Fruit fly (Drosophila melanogaster) whole organism, embryonic: ENCODE measurements around the gene CG12177.

ENCODE experiments used
- Abd-B ChIP-seq: fragments of 200-800 bp; sonication (Bioruptor generic); optimal IDR thresholded peaks from 2 replicates; lab custom pipeline; 2018; ENCODE audit warnings: missing biosample characterization, mild to moderate bottlenecking, missing genetic modification characterization, moderate library complexity
- Atf-2 ChIP-seq: fragments of 200-800 bp; sonication (Bioruptor generic); optimal IDR thresholded peaks from 2 replicates; lab custom pipeline; 2016; ENCODE audit warnings: missing biosample characterization, missing genetic modification characterization
- Atf6 ChIP-seq: fragments of 200-800 bp; sonication (Bioruptor generic); IDR thresholded peaks from 2 replicates; pipeline ENCODE4 v1.3.6; 2022; ENCODE audit warnings: missing biosample characterization, missing genetic modification characterization
- CG11085 ChIP-seq: fragments of 200-800 bp; sonication (Bioruptor generic); IDR thresholded peaks from 2 replicates; pipeline ENCODE4 v1.3.6; 2022; ENCODE audit warnings: missing biosample characterization, missing genetic modification characterization
- CG11398 ChIP-seq: fragments of 200-800 bp; sonication (Bioruptor generic); optimal IDR thresholded peaks from 2 replicates; lab custom pipeline; 2016; ENCODE audit warnings: missing biosample characterization, missing genetic modification characterization
- CG1529 ChIP-seq: fragments of 200-800 bp; sonication (Bioruptor generic); optimal IDR thresholded peaks from 3 replicates; lab custom pipeline; 2018; ENCODE audit warnings: missing biosample characterization, missing genetic modification characterization
- CG17361 ChIP-seq: fragments of 200-800 bp; sonication (Bioruptor generic); IDR thresholded peaks from 3 replicates; pipeline ENCODE4 v1.3.6; 2022; ENCODE audit warnings: missing biosample characterization, missing genetic modification characterization
- CG17829 ChIP-seq: fragments of 200-800 bp; optimal IDR thresholded peaks from 2 replicates; lab custom pipeline; 2019; ENCODE audit warnings: missing biosample characterization, mild to moderate bottlenecking, missing genetic modification characterization, moderate library complexity
- CG18619 ChIP-seq: fragments of 200-800 bp; sonication (Bioruptor generic); optimal IDR thresholded peaks from 3 replicates; lab custom pipeline; 2017; ENCODE audit warnings: missing biosample characterization, mild to moderate bottlenecking, missing genetic modification characterization
- CG34224 ChIP-seq: fragments of 200-800 bp; sonication (Bioruptor generic); IDR thresholded peaks from 3 replicates; pipeline ENCODE4 v1.3.6; 2022; ENCODE audit warnings: missing biosample characterization, missing genetic modification characterization; ENCODE audit not compliant: partially characterized antibody
- CG3995 ChIP-seq: fragments of 200-800 bp; sonication (Bioruptor generic); optimal IDR thresholded peaks from 3 replicates; lab custom pipeline; 2016; ENCODE audit warnings: missing biosample characterization, missing genetic modification characterization
- CG42726 ChIP-seq: fragments of 200-800 bp; sonication (Bioruptor generic); IDR thresholded peaks from 2 replicates; pipeline ENCODE4 v1.3.6; 2022; ENCODE audit warnings: missing biosample characterization, missing genetic modification characterization; ENCODE audit not compliant: partially characterized antibody
- CG4360 ChIP-seq: fragments of 200-800 bp; sonication (Bioruptor generic); IDR thresholded peaks from 2 replicates; pipeline ENCODE4 v1.3.6; 2022; ENCODE audit warnings: missing biosample characterization, missing genetic modification characterization
- CG6254 ChIP-seq: fragments of 200-800 bp; sonication (Bioruptor generic); optimal IDR thresholded peaks from 3 replicates; lab custom pipeline; 2017; ENCODE audit warnings: mild to moderate bottlenecking, missing biosample characterization, missing genetic modification reagents, missing genetic modification characterization
- CG7556 ChIP-seq: fragments of 200-800 bp; sonication (Bioruptor generic); optimal IDR thresholded peaks from 2 replicates; lab custom pipeline; 2017; ENCODE audit warnings: missing biosample characterization, mild to moderate bottlenecking, missing genetic modification characterization
- CG7786 ChIP-seq: fragments of 200-800 bp; sonication (Bioruptor generic); optimal IDR thresholded peaks from 2 replicates; lab custom pipeline; 2016; ENCODE audit warnings: missing biosample characterization, missing genetic modification characterization
- CG7928 ChIP-seq: fragments of 200-800 bp; sonication (Bioruptor generic); optimal IDR thresholded peaks from 2 replicates; lab custom pipeline; 2017; ENCODE audit warnings: missing biosample characterization, mild to moderate bottlenecking, missing genetic modification characterization
- CG8281 ChIP-seq: fragments of 200-800 bp; sonication (Bioruptor generic); optimal IDR thresholded peaks from 2 replicates; lab custom pipeline; 2018; ENCODE audit warnings: missing biosample characterization, mild to moderate bottlenecking, missing genetic modification characterization, moderate library complexity
- CG8359 ChIP-seq: fragments of 200-800 bp; sonication (Bioruptor generic); optimal IDR thresholded peaks from 2 replicates; lab custom pipeline; 2017; ENCODE audit warnings: missing biosample characterization, mild to moderate bottlenecking, missing genetic modification characterization, borderline replicate concordance
- CG8388 ChIP-seq: fragments of 200-800 bp; sonication (Bioruptor generic); optimal IDR thresholded peaks from 2 replicates; lab custom pipeline; 2019; ENCODE audit warnings: missing biosample characterization, mild to moderate bottlenecking, missing genetic modification characterization, moderate library complexity
- CTCF ChIP-seq: fragments of 200-800 bp; sonication (Bioruptor generic); optimal IDR thresholded peaks from 2 replicates; lab custom pipeline; 2017; ENCODE audit warnings: missing biosample characterization, mild to moderate bottlenecking, missing genetic modification characterization, moderate library complexity
- D ChIP-seq, 2 experiments: fragments of 200-800 bp in 1 of 2; fragments of >200 bp in 1 of 2; sonication (Bioruptor generic) in 1 of 2; optimal IDR thresholded peaks; 2 replicates in 1 of 2; 3 replicates in 1 of 2; lab custom pipeline; 2017; ENCODE audit warnings: mild to moderate bottlenecking in 1 of 2, missing biosample characterization in 1 of 2, missing genetic modification characterization in 1 of 2, missing genetic modification reagents in 1 of 2
- D19B ChIP-seq: fragments of 200-800 bp; sonication (Bioruptor generic); optimal IDR thresholded peaks from 2 replicates; lab custom pipeline; 2017; ENCODE audit warnings: missing biosample characterization, mild to moderate bottlenecking, missing genetic modification characterization
- E2f2 ChIP-seq: fragments of 200-800 bp; sonication (Bioruptor generic); IDR thresholded peaks from 2 replicates; pipeline ENCODE4 v1.3.6; 2022; ENCODE audit warnings: missing biosample characterization, missing genetic modification characterization
- Gsc ChIP-seq: fragments of 200-800 bp; sonication (Bioruptor generic); IDR thresholded peaks from 2 replicates; pipeline ENCODE4 v1.3.6; 2022; ENCODE audit warnings: missing biosample characterization, missing genetic modification characterization
- NK7.1 ChIP-seq: fragments of 200-800 bp; sonication (Bioruptor generic); optimal IDR thresholded peaks from 3 replicates; lab custom pipeline; 2016; ENCODE audit warnings: missing biosample characterization, missing genetic modification characterization
- NfI ChIP-seq: fragments of 200-800 bp; sonication (Bioruptor generic); optimal IDR thresholded peaks from 3 replicates; lab custom pipeline; 2018; ENCODE audit warnings: missing biosample characterization, mild to moderate bottlenecking, missing genetic modification characterization, moderate library complexity
- Six4 ChIP-seq: fragments of 200-800 bp; sonication (Bioruptor generic); optimal IDR thresholded peaks from 2 replicates; lab custom pipeline; 2016; ENCODE audit warnings: missing biosample characterization, missing genetic modification characterization
- Sox102F ChIP-seq: fragments of 200-800 bp; sonication (Bioruptor generic); optimal IDR thresholded peaks from 2 replicates; lab custom pipeline; 2018; ENCODE audit warnings: missing biosample characterization, mild to moderate bottlenecking, missing genetic modification characterization, moderate library complexity
- Stat92E ChIP-seq, 3 experiments: fragments of >200 bp in 2 of 3; fragments of 200-800 bp in 1 of 3; sonication (Bioruptor generic) in 1 of 3; optimal IDR thresholded peaks; 2 replicates each; lab custom pipeline; 2017 to 2019; ENCODE audit warnings: missing biosample characterization in 3 of 3, missing genetic modification characterization in 3 of 3, mild to moderate bottlenecking in 1 of 3, moderate library complexity in 1 of 3
- aop ChIP-seq: fragments of 200-800 bp; sonication (Bioruptor generic); IDR thresholded peaks from 2 replicates; pipeline ENCODE4 v1.3.6; 2022; ENCODE audit warnings: missing biosample characterization, missing genetic modification characterization
- bbx ChIP-seq: fragments of 200-800 bp; sonication (Bioruptor generic); IDR thresholded peaks from 2 replicates; pipeline ENCODE4 v1.3.6; 2022; ENCODE audit warnings: missing biosample characterization, missing genetic modification characterization; ENCODE audit not compliant: partially characterized antibody
- chif ChIP-seq, 2 experiments: fragments of 200-800 bp; sonication (Bioruptor generic); optimal IDR thresholded peaks; 3 replicates each; lab custom pipeline; 2016; ENCODE audit warnings: missing biosample characterization in 2 of 2, missing genetic modification characterization in 2 of 2
- crol ChIP-seq: fragments of 200-800 bp; sonication (Bioruptor generic); IDR thresholded peaks from 2 replicates; pipeline ENCODE4 v1.3.6; 2022; ENCODE audit warnings: missing biosample characterization, missing genetic modification characterization
- crp ChIP-seq, 2 experiments: fragments of 200-800 bp; sonication (Bioruptor generic); optimal IDR thresholded peaks; 2 replicates in 1 of 2; 3 replicates in 1 of 2; lab custom pipeline; 2017; ENCODE audit warnings: missing biosample characterization in 2 of 2, missing genetic modification characterization in 2 of 2, mild to moderate bottlenecking in 1 of 2, moderate library complexity in 1 of 2
- ewg ChIP-seq: fragments of 200-800 bp; sonication (Bioruptor generic); optimal IDR thresholded peaks from 3 replicates; lab custom pipeline; 2017; ENCODE audit warnings: mild to moderate bottlenecking, missing biosample characterization, missing genetic modification reagents, missing genetic modification characterization
- klu ChIP-seq: fragments of 200-800 bp; sonication (Bioruptor generic); IDR thresholded peaks from 2 replicates; pipeline ENCODE4 v1.3.6; 2022; ENCODE audit warnings: missing biosample characterization, missing genetic modification characterization
- kni ChIP-seq: fragments of 200-800 bp; sonication (Bioruptor generic); optimal IDR thresholded peaks from 3 replicates; lab custom pipeline; 2017; ENCODE audit warnings: mild to moderate bottlenecking, missing biosample characterization, missing genetic modification reagents, missing genetic modification characterization
- knrl ChIP-seq: fragments of 200-800 bp; sonication (Bioruptor generic); IDR thresholded peaks from 3 replicates; pipeline ENCODE4 v1.3.6; 2022; ENCODE audit warnings: missing biosample characterization, missing genetic modification characterization; ENCODE audit not compliant: partially characterized antibody
- lilli ChIP-seq: fragments of 200-800 bp; sonication (Bioruptor generic); optimal IDR thresholded peaks from 3 replicates; lab custom pipeline; 2016; ENCODE audit warnings: missing biosample characterization, missing genetic modification characterization
- lola ChIP-seq, 3 experiments: fragments of >200 bp in 2 of 3; fragments of 200-800 bp in 1 of 3; sonication (Bioruptor generic) in 1 of 3; optimal IDR thresholded peaks; 2 replicates each; lab custom pipeline; 2017 to 2019; ENCODE audit warnings: missing biosample characterization in 3 of 3, missing genetic modification characterization in 3 of 3, mild to moderate bottlenecking in 1 of 3, moderate library complexity in 1 of 3
- run ChIP-seq: fragments of 200-800 bp; sonication (Bioruptor generic); optimal IDR thresholded peaks from 3 replicates; lab custom pipeline; 2018; ENCODE audit warnings: missing biosample characterization, mild to moderate bottlenecking, missing genetic modification characterization
- sr ChIP-seq: fragments of 200-800 bp; sonication (Bioruptor generic); IDR thresholded peaks from 3 replicates; pipeline ENCODE4 v1.3.6; 2022; ENCODE audit warnings: missing biosample characterization, missing genetic modification characterization
- trh ChIP-seq: fragments of 200-800 bp; sonication (Bioruptor generic); optimal IDR thresholded peaks from 2 replicates; lab custom pipeline; 2016; ENCODE audit warnings: missing biosample characterization, missing genetic modification characterization
- ttk ChIP-seq: fragments of 200-800 bp; sonication (Bioruptor generic); IDR thresholded peaks from 2 replicates; pipeline ENCODE4 v2.1.2; 2022; ENCODE audit warnings: missing biosample characterization, missing genetic modification characterization
- wor ChIP-seq: fragments of 200-800 bp; sonication (Bioruptor generic); IDR thresholded peaks from 2 replicates; pipeline ENCODE4 v1.3.6; 2022; ENCODE audit warnings: missing biosample characterization, missing genetic modification characterization
- yki ChIP-seq: fragments of >200 bp; optimal IDR thresholded peaks from 3 replicates; lab custom pipeline; 2018
- zfh2 ChIP-seq: fragments of 200-800 bp; sonication (Bioruptor generic); optimal IDR thresholded peaks from 2 replicates; lab custom pipeline; 2016; ENCODE audit warnings: missing biosample characterization, missing genetic modification characterization

CG12177 gene

DNA sequence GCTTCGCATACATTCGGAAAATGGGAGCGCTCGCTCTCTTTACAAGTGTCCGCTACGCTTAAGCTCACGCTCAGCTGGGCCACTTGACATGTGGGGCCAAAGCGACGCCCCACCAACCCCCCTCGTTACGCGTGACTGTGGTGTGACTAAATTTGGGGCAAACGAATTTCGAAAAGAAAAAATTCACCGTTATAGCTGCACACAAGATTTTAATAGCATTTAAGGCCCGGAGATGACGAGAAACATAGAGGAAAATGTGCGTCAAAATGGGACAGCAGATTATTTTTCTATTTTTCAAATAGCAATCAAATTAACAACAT, 39.6 kb downstream of the CG12177 start (continued):
- TF ChIP-seq bbx (GFP tag; lab: Robert Waterston, UW) (0 out of 2 replicates have a peak, but pooled peaks have one; percentile 23), CG11085 (GFP tag; lab: Robert Waterston, UW) (no peak), kni (peak; percentile 90), klu (GFP tag; lab: Robert Waterston, UW) (no peak), aop (GFP tag; lab: Robert Waterston, UW) (no peak), ewg (GFP tag; lab: Kevin White, UChicago) (no peak), knrl (GFP tag; lab: Robert Waterston, UW) (0 out of 3 replicates have a peak, but pooled peaks have one; percentile 3), CG42726 (GFP tag; lab: Robert Waterston, UW) (0 out of 2 replicates have a peak, but pooled peaks have one; percentile 1), CG4360 (no peak), CG8281 (no peak), CG3995 (peak; percentile 58), trh (GFP tag; lab: Kevin White, UChicago) (no peak), crol (GFP tag; lab: Robert Waterston, UW) (peak; percentile 92)

DNA sequence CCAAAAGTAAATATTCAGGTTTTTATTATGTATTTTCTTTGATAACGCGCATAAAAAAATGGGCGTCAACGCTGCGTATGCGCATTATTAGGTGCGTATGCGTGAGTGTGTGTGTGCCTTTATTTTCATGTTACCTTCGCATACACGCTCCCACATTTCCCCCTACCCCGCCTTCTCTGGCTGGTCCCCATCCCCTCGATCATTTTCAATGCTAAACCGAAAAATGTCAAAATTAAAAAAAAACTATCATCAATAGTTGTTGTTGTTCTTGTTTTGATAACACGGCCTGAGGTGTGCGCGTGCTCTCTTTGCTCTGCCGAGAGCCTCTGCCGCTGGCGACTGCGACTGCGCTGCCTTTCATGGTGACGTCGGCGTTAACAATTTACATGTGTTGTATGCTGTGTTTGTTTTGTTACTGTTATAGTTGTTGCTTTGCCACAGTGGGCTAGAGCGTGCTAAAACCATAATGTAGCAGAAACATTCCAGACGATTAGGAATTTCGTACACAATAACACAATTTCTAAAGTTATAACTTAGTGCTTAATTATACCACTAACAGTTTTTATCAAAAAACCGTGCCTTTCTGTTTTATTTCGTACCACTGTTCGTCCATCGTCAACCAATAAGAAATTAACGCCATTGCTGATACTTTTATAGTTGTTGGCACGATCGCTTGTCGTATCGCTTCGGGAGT, 40.2 kb downstream of the CG12177 start:
- TF ChIP-seq CG7928 (GFP tag; lab: Kevin White, UChicago), result peak; percentile 82
- TF ChIP-seq NfI (GFP tag; lab: Kevin White, UChicago), result peak; percentile 99
- peak; percentile 97 for TF ChIP-seq CG6254
- peak; percentile 99 for TF ChIP-seq CG17829 (tag; lab: Kevin White, UChicago)
- peak; percentile 98 for TF ChIP-seq NK7.1
- TF ChIP-seq CG7786 (GFP tag; lab: Kevin White, UChicago), result peak; percentile 99
- TF ChIP-seq wor, result peak; percentile 98
- peak; percentile 97 for TF ChIP-seq CG18619 (GFP tag; lab: Kevin White, UChicago)
- no peak for TF ChIP-seq D (optimal IDR thresholded peaks at IDR 0.05; lab: Kevin White, UChicago)
- peak; percentile 99 for TF ChIP-seq D (GFP tag; optimal IDR thresholded peaks at IDR 0.05; lab: Kevin White, UChicago)
- peak; percentile 97 for TF ChIP-seq CG8388
- peak; percentile 97 for TF ChIP-seq Abd-B
- peak in 1 of 3 experiments; percentile 95 for TF ChIP-seq Stat92E (GFP tag; optimal IDR thresholded peaks at IDR 0.05; lab: Kevin White, UChicago)
- peak; percentile 98 for TF ChIP-seq CG1529 (GFP tag; lab: Kevin White, UChicago)
- TF ChIP-seq sr (GFP tag; lab: Robert Waterston, UW), result peak; percentile 95
- TF ChIP-seq CTCF (GFP tag; lab: Kevin White, UChicago), result peak; percentile 77
- peak in 1 of 2 experiments; percentile 72 for TF ChIP-seq crp (GFP tag; optimal IDR thresholded peaks at IDR 0.05; lab: Kevin White, UChicago)
- peak; percentile 99 for TF ChIP-seq Atf6 (GFP tag; lab: Robert Waterston, UW)
- peak; percentile 93 for TF ChIP-seq D19B (GFP tag; lab: Kevin White, UChicago)
- TF ChIP-seq E2f2, result peak; percentile 88
- peak; percentile 99 for TF ChIP-seq Atf-2 (GFP tag; lab: Kevin White, UChicago)
- peak in 1 of 3 experiments; percentile 94 for TF ChIP-seq lola (GFP tag; optimal IDR thresholded peaks at IDR 0.05; lab: Kevin White, UChicago)
- peak; percentile 98 for TF ChIP-seq zfh2
- peak; percentile 98 for TF ChIP-seq CG7556 (GFP tag; lab: Kevin White, UChicago)
- TF ChIP-seq Sox102F (GFP tag; lab: Kevin White, UChicago), result peak; percentile 99
- TF ChIP-seq CG17361 (GFP tag; lab: Robert Waterston, UW), result peak; percentile 92
- TF ChIP-seq Gsc, result peak; percentile 95
- TF ChIP-seq yki (lab: Kevin White, UChicago), result no peak
- peak; percentile 98 to 99 for TF ChIP-seq chif (GFP tag; optimal IDR thresholded peaks at IDR 0.05; lab: Kevin White, UChicago)
- peak; percentile 98 for TF ChIP-seq CG11398
- TF ChIP-seq lilli (GFP tag; lab: Kevin White, UChicago), result peak; percentile 99
- peak; percentile 99 for TF ChIP-seq run (tag; lab: Kevin White, UChicago)
- TF ChIP-seq CG8359 (GFP tag; lab: Kevin White, UChicago), result peak; percentile 93
- peak; percentile 99 for TF ChIP-seq ttk (GFP tag; lab: Robert Waterston, UW)
- TF ChIP-seq CG34224 (GFP tag; lab: Robert Waterston, UW), result peak; percentile 46; the same call in 1 of the 3 replicates
- TF ChIP-seq Six4, result peak; percentile 98
